Fruit fly (Drosophila melanogaster) whole organism, embryonic: ENCODE measurements around the gene Exn.
A peak's percentile ranks its signal among the peaks of the same experiment; 100 is the strongest.

ENCODE experiments used
- Abd-B ChIP-seq: fragments of 200-800 bp; sonication (Bioruptor generic); optimal IDR thresholded peaks from 2 replicates; lab custom pipeline; 2018; ENCODE audit warnings: missing biosample characterization, mild to moderate bottlenecking, missing genetic modification characterization, moderate library complexity
- Awh ChIP-seq: fragments of 200-800 bp; sonication (Bioruptor generic); IDR thresholded peaks from 2 replicates; pipeline ENCODE4, ENCODE4 v1.3.6; 2022; ENCODE audit warnings: missing biosample characterization, missing genetic modification characterization
- Bgb ChIP-seq: fragments of 200-800 bp; sonication (Bioruptor generic); IDR thresholded peaks from 2 replicates; pipeline ENCODE4 v1.3.6; 2022; ENCODE audit warnings: missing biosample characterization, missing genetic modification characterization; ENCODE audit not compliant: partially characterized antibody
- Bteb2 ChIP-seq: fragments of 200-800 bp; sonication (Bioruptor generic); optimal IDR thresholded peaks from 2 replicates; lab custom pipeline; 2016; ENCODE audit warnings: missing biosample characterization, missing genetic modification characterization
- CG10147 ChIP-seq: fragments of 200-800 bp; sonication (Bioruptor generic); optimal IDR thresholded peaks from 2 replicates; lab custom pipeline; 2019; ENCODE audit warnings: missing biosample characterization, mild to moderate bottlenecking, missing genetic modification characterization, moderate library complexity
- CG10565 ChIP-seq: fragments of 200-800 bp; sonication (Bioruptor generic); optimal IDR thresholded peaks from 3 replicates; lab custom pipeline; 2016; ENCODE audit warnings: missing biosample characterization, mild to moderate bottlenecking, missing genetic modification characterization
- CG11093 ChIP-seq: fragments of 200-800 bp; sonication (Bioruptor generic); IDR thresholded peaks from 3 replicates; pipeline ENCODE4 v1.3.6; 2022; ENCODE audit warnings: missing biosample characterization, missing genetic modification characterization
- CG11696 ChIP-seq: fragments of 200-800 bp; sonication (Bioruptor generic); IDR thresholded peaks from 2 replicates; pipeline ENCODE4 v1.3.6; 2022; ENCODE audit warnings: missing biosample characterization, missing genetic modification characterization
- CG13624 ChIP-seq: fragments of 200-800 bp; sonication (Bioruptor generic); optimal IDR thresholded peaks from 2 replicates; lab custom pipeline; 2016; ENCODE audit warnings: missing biosample characterization, missing genetic modification characterization
- CG14667 ChIP-seq: fragments of 200-800 bp; sonication (Bioruptor generic); IDR thresholded peaks from 2 replicates; pipeline ENCODE4 v1.3.6; 2022; ENCODE audit warnings: missing biosample characterization, missing genetic modification characterization
- CG15269 ChIP-seq: fragments of 200-800 bp; sonication (Bioruptor generic); optimal IDR thresholded peaks from 2 replicates; lab custom pipeline; 2018; ENCODE audit warnings: missing biosample characterization, mild to moderate bottlenecking, missing genetic modification characterization, moderate library complexity
- CG15479 ChIP-seq: fragments of 200-800 bp; sonication (Bioruptor generic); optimal IDR thresholded peaks from 3 replicates; lab custom pipeline; 2019; ENCODE audit warnings: missing biosample characterization, mild to moderate bottlenecking, missing genetic modification characterization, moderate library complexity
- CG15601 ChIP-seq: fragments of 200-800 bp; sonication (Bioruptor generic); optimal IDR thresholded peaks from 3 replicates; lab custom pipeline; 2019; ENCODE audit warnings: missing biosample characterization, mild to moderate bottlenecking, missing genetic modification characterization, moderate library complexity
- CG34376 ChIP-seq: fragments of 200-800 bp; sonication (Bioruptor generic); optimal IDR thresholded peaks from 2 replicates; lab custom pipeline; 2018; ENCODE audit warnings: missing biosample characterization, mild to moderate bottlenecking, missing genetic modification characterization
- CG4820 ChIP-seq: fragments of 200-800 bp; sonication (Bioruptor generic); optimal IDR thresholded peaks from 3 replicates; lab custom pipeline; 2016; ENCODE audit warnings: missing biosample characterization, missing genetic modification characterization
- CG6272 ChIP-seq: fragments of 200-800 bp; sonication (Bioruptor generic); IDR thresholded peaks from 2 replicates; pipeline ENCODE4 v1.3.6; 2022; ENCODE audit warnings: missing biosample characterization, missing genetic modification characterization
- CG7745 ChIP-seq: fragments of 200-800 bp; sonication (Bioruptor generic); optimal IDR thresholded peaks from 2 replicates; lab custom pipeline; 2018; ENCODE audit warnings: missing biosample characterization, mild to moderate bottlenecking, missing genetic modification characterization, moderate library complexity
- CG7963 ChIP-seq: fragments of 200-800 bp; sonication (Bioruptor generic); IDR thresholded peaks from 3 replicates; pipeline ENCODE4 v1.3.6; 2022; ENCODE audit warnings: missing biosample characterization, missing genetic modification characterization; ENCODE audit not compliant: partially characterized antibody
- CG7987 ChIP-seq: fragments of 200-800 bp; sonication (Bioruptor generic); optimal IDR thresholded peaks from 2 replicates; lab custom pipeline; 2018; ENCODE audit warnings: missing biosample characterization, mild to moderate bottlenecking, missing genetic modification characterization, moderate library complexity
- D19A ChIP-seq: fragments of 200-800 bp; optimal IDR thresholded peaks from 3 replicates; lab custom pipeline; 2019; ENCODE audit warnings: missing biosample characterization, mild to moderate bottlenecking, missing genetic modification characterization, moderate library complexity
- Dp ChIP-seq: fragments of 200-800 bp; sonication (Bioruptor generic); optimal IDR thresholded peaks from 2 replicates; lab custom pipeline; 2018; ENCODE audit warnings: missing biosample characterization, mild to moderate bottlenecking, missing genetic modification characterization, moderate library complexity
- Hr3 ChIP-seq: fragments of 200-800 bp; sonication (Bioruptor generic); optimal IDR thresholded peaks from 3 replicates; lab custom pipeline; 2016; ENCODE audit warnings: missing biosample characterization, missing genetic modification characterization
- Kr ChIP-seq: fragments of 200-800 bp; sonication (Bioruptor generic); optimal IDR thresholded peaks from 2 replicates; lab custom pipeline; 2017; ENCODE audit warnings: missing biosample characterization, mild to moderate bottlenecking, missing genetic modification characterization
- Mad ChIP-seq: fragments of 200-800 bp; sonication (Bioruptor generic); optimal IDR thresholded peaks from 2 replicates; lab custom pipeline; 2016; ENCODE audit warnings: missing biosample characterization, missing genetic modification characterization
- Nf-YC ChIP-seq: fragments of 200-800 bp; optimal IDR thresholded peaks from 3 replicates; lab custom pipeline; 2019; ENCODE audit warnings: missing biosample characterization, mild to moderate bottlenecking, missing genetic modification characterization, moderate library complexity
- Opbp ChIP-seq: fragments of 200-800 bp; sonication (Bioruptor generic); IDR thresholded peaks from 3 replicates; pipeline ENCODE4 v1.3.6; 2022; ENCODE audit warnings: missing biosample characterization, missing genetic modification characterization; ENCODE audit not compliant: partially characterized antibody
- Poxn ChIP-seq: fragments of 200-800 bp; sonication (Bioruptor generic); IDR thresholded peaks from 2 replicates; pipeline ENCODE4 v1.3.6; 2022; ENCODE audit warnings: missing biosample characterization, missing genetic modification characterization
- Rfx ChIP-seq: fragments of 200-800 bp; sonication (Bioruptor generic); IDR thresholded peaks from 2 replicates; pipeline ENCODE4 v1.3.6; 2022; ENCODE audit warnings: missing biosample characterization, missing genetic modification characterization
- Tbp ChIP-seq: fragments of >200 bp; optimal IDR thresholded peaks from 2 replicates; lab custom pipeline; 2018; ENCODE audit warnings: missing biosample characterization, missing genetic modification characterization
- Trl ChIP-seq, 3 experiments: fragments of >200 bp in 2 of 3; fragments of 200-800 bp in 1 of 3; sonication (Bioruptor generic) in 1 of 3; optimal IDR thresholded peaks; 2 replicates in 1 of 3; 3 replicates in 2 of 3; lab custom pipeline; 2016 to 2017; ENCODE audit warnings: missing biosample characterization in 1 of 3, missing genetic modification characterization in 1 of 3
- Xbp1 ChIP-seq: fragments of 200-800 bp; sonication (Bioruptor generic); optimal IDR thresholded peaks from 3 replicates; lab custom pipeline; 2016; ENCODE audit warnings: missing biosample characterization, mild to moderate bottlenecking, missing genetic modification characterization
- amos ChIP-seq: fragments of 200-800 bp; sonication (Bioruptor generic); IDR thresholded peaks from 2 replicates; pipeline ENCODE4 v1.3.6; 2022; ENCODE audit warnings: missing biosample characterization, missing genetic modification characterization; ENCODE audit not compliant: partially characterized antibody
- ato ChIP-seq: fragments of 200-800 bp; sonication (Bioruptor generic); IDR thresholded peaks from 2 replicates; pipeline ENCODE4 v1.3.6; 2022; ENCODE audit warnings: missing biosample characterization, missing genetic modification characterization; ENCODE audit not compliant: partially characterized antibody
- bcd ChIP-seq: fragments of 200-800 bp; sonication (Bioruptor generic); optimal IDR thresholded peaks from 2 replicates; lab custom pipeline; 2017; ENCODE audit warnings: missing biosample characterization, mild to moderate bottlenecking, missing genetic modification characterization
- chif ChIP-seq, 2 experiments: fragments of 200-800 bp; sonication (Bioruptor generic); optimal IDR thresholded peaks; 3 replicates each; lab custom pipeline; 2016; ENCODE audit warnings: missing biosample characterization in 2 of 2, missing genetic modification characterization in 2 of 2
- danr ChIP-seq: fragments of 200-800 bp; sonication (Bioruptor generic); IDR thresholded peaks from 2 replicates; pipeline ENCODE4 v1.3.6; 2022; ENCODE audit warnings: missing biosample characterization, missing genetic modification characterization
- fd102C ChIP-seq: fragments of 200-800 bp; sonication (Bioruptor generic); optimal IDR thresholded peaks from 2 replicates; lab custom pipeline; 2018; ENCODE audit warnings: missing biosample characterization, mild to moderate bottlenecking, missing genetic modification characterization, moderate library complexity
- gem ChIP-seq: fragments of 200-800 bp; sonication (Bioruptor generic); optimal IDR thresholded peaks from 2 replicates; lab custom pipeline; 2019; ENCODE audit warnings: missing biosample characterization, mild to moderate bottlenecking, missing genetic modification characterization, moderate library complexity
- ind ChIP-seq: fragments of 200-800 bp; sonication (Bioruptor generic); optimal IDR thresholded peaks from 3 replicates; lab custom pipeline; 2016; ENCODE audit warnings: missing biosample characterization, missing genetic modification characterization
- jing ChIP-seq: fragments of 200-800 bp; sonication (Bioruptor generic); optimal IDR thresholded peaks from 2 replicates; lab custom pipeline; 2018; ENCODE audit warnings: missing biosample characterization, mild to moderate bottlenecking, missing genetic modification characterization
- kah ChIP-seq: fragments of 200-800 bp; sonication (Bioruptor generic); optimal IDR thresholded peaks from 2 replicates; lab custom pipeline; 2018; ENCODE audit warnings: missing biosample characterization, mild to moderate bottlenecking, missing genetic modification characterization
- klu ChIP-seq: fragments of 200-800 bp; sonication (Bioruptor generic); IDR thresholded peaks from 2 replicates; pipeline ENCODE4 v1.3.6; 2022; ENCODE audit warnings: missing biosample characterization, missing genetic modification characterization
- kni ChIP-seq: fragments of 200-800 bp; sonication (Bioruptor generic); optimal IDR thresholded peaks from 3 replicates; lab custom pipeline; 2017; ENCODE audit warnings: mild to moderate bottlenecking, missing biosample characterization, missing genetic modification reagents, missing genetic modification characterization
- oc ChIP-seq: fragments of 200-800 bp; sonication (Bioruptor generic); optimal IDR thresholded peaks from 2 replicates; lab custom pipeline; 2018; ENCODE audit warnings: missing biosample characterization, mild to moderate bottlenecking, missing genetic modification characterization, moderate library complexity
- otp ChIP-seq: fragments of 200-800 bp; sonication (Bioruptor generic); IDR thresholded peaks from 3 replicates; pipeline ENCODE4, ENCODE4 v1.3.6; 2022; ENCODE audit warnings: missing biosample characterization, missing genetic modification characterization
- prd ChIP-seq, 3 experiments: fragments of >200 bp in 2 of 3; fragments of 200-800 bp in 1 of 3; sonication (Bioruptor generic) in 1 of 3; optimal IDR thresholded peaks in 2 of 3; IDR thresholded peaks in 1 of 3; 2 replicates in 2 of 3; 3 replicates in 1 of 3; pipeline versions ENCODE4 v1.3.6 to Lab custom; 2017 to 2022; ENCODE audit warnings: missing biosample characterization in 1 of 3, missing genetic modification characterization in 1 of 3
- sima ChIP-seq: fragments of 200-800 bp; sonication (Bioruptor generic); optimal IDR thresholded peaks from 2 replicates; lab custom pipeline; 2016; ENCODE audit warnings: missing biosample characterization, missing genetic modification characterization
- sqz ChIP-seq: fragments of 200-800 bp; sonication (Bioruptor generic); optimal IDR thresholded peaks from 3 replicates; lab custom pipeline; 2018; ENCODE audit warnings: missing biosample characterization, mild to moderate bottlenecking, missing genetic modification characterization
- toy ChIP-seq: fragments of 200-800 bp; sonication (Bioruptor generic); IDR thresholded peaks from 2 replicates; pipeline ENCODE4 v1.3.6; 2022; ENCODE audit warnings: missing biosample characterization, missing genetic modification characterization
- trem ChIP-seq: fragments of 200-800 bp; optimal IDR thresholded peaks from 3 replicates; lab custom pipeline; 2019; ENCODE audit warnings: missing biosample characterization, mild to moderate bottlenecking, missing genetic modification characterization, moderate library complexity

The Exn gene

dm6 chr3L:17035492-17035891, 65.7 kb downstream of the Exn start, which contains the start of gene beg (continued):
- TF ChIP-seq jing (GFP tag; lab: Kevin White, UChicago) (no peak), Poxn (GFP tag; lab: Robert Waterston, UW) (no peak), prd (optimal IDR thresholded peaks at IDR 0.05; lab: Kevin White, UChicago) (no peak), prd (GFP tag; IDR thresholded peaks at IDR 0.05; lab: Robert Waterston, UW) (no peak), Abd-B (GFP tag; lab: Kevin White, UChicago) (no peak), CG7745 (no peak), CG7987 (GFP tag; lab: Kevin White, UChicago) (no peak), D19A (no peak), gem (tag; lab: Kevin White, UChicago) (no peak), Bgb (GFP tag; lab: Robert Waterston, UW) (peak; percentile 64), CG10147 (GFP tag; lab: Kevin White, UChicago) (no peak), klu (GFP tag; lab: Robert Waterston, UW) (no peak), CG15479 (GFP tag; lab: Kevin White, UChicago) (no peak), CG10565 (GFP tag; lab: Kevin White, UChicago) (no peak), Tbp (GFP tag; lab: Kevin White, UChicago) (no peak), danr (no peak), CG4820 (no peak), Xbp1 (no peak), sqz (no peak), CG6272 (GFP tag; lab: Robert Waterston, UW) (no peak), CG11696 (GFP tag; lab: Robert Waterston, UW) (no peak), Nf-YC (no peak), CG13624 (GFP tag; lab: Kevin White, UChicago) (no peak), Hr3 (no peak), Rfx (GFP tag; lab: Robert Waterston, UW) (no peak), Kr (GFP tag; lab: Kevin White, UChicago) (no peak), fd102C (no peak), CG34376 (GFP tag; lab: Kevin White, UChicago) (no peak), CG11093 (no peak), toy (GFP tag; lab: Robert Waterston, UW) (no peak), Awh (GFP tag; lab: Robert Waterston, UW) (no peak), oc (no peak), Dp (GFP tag; lab: Kevin White, UChicago) (peak; percentile 90), sima (no peak), otp (GFP tag; lab: Robert Waterston, UW) (no peak), Mad (GFP tag; lab: Kevin White, UChicago) (no peak), ind (GFP tag; lab: Kevin White, UChicago) (no peak), CG14667 (GFP tag; lab: Robert Waterston, UW) (no peak), Bteb2 (no peak), trem (tag; lab: Kevin White, UChicago) (peak; percentile 16), ato (GFP tag; lab: Robert Waterston, UW) (peak; percentile 71), Trl (optimal IDR thresholded peaks at IDR 0.05; lab: Kevin White, UChicago) (no peak), Trl (GFP tag; optimal IDR thresholded peaks at IDR 0.05; lab: Kevin White, UChicago) (no peak), CG15601 (tag; lab: Kevin White, UChicago) (no peak), bcd (GFP tag; lab: Kevin White, UChicago) (no peak), CG7963 (GFP tag; lab: Robert Waterston, UW) (peak; percentile 59), kah (GFP tag; lab: Kevin White, UChicago) (no peak), amos (GFP tag; lab: Robert Waterston, UW) (peak; percentile 56; the same call in 1 of the 2 replicates), Opbp (peak; percentile 73; the same call in 2 of the 3 replicates), chif (GFP tag; optimal IDR thresholded peaks at IDR 0.05; lab: Kevin White, UChicago) (no peak), kni (GFP tag; lab: Kevin White, UChicago) (no peak), CG15269 (tag; lab: Kevin White, UChicago) (no peak)
